Fruit fly (Drosophila melanogaster) whole organism, embryonic: Measurements from ENCODE around the gene CG32801.
A peak's percentile ranks its signal among the peaks of the same experiment; 100 is the strongest.

ENCODE experiments used
- Bdp1 ChIP-seq: fragments of 200-800 bp; sonication (Bioruptor generic); optimal IDR thresholded peaks from 3 replicates; lab custom pipeline; 2016; ENCODE audit warnings: missing biosample characterization, missing genetic modification characterization
- CG10462 ChIP-seq: fragments of 200-800 bp; sonication (Bioruptor generic); optimal IDR thresholded peaks from 2 replicates; lab custom pipeline; 2016; ENCODE audit warnings: missing biosample characterization, missing genetic modification characterization
- CG10543 ChIP-seq: fragments of 200-800 bp; sonication (Bioruptor generic); optimal IDR thresholded peaks from 3 replicates; lab custom pipeline; 2017; ENCODE audit warnings: missing biosample characterization, mild to moderate bottlenecking, missing genetic modification characterization, moderate library complexity
- CG12071 ChIP-seq: fragments of 200-800 bp; sonication (Bioruptor generic); optimal IDR thresholded peaks from 3 replicates; lab custom pipeline; 2018; ENCODE audit warnings: missing biosample characterization, mild to moderate bottlenecking, missing genetic modification characterization
- CG12219 ChIP-seq: fragments of 200-800 bp; sonication (Bioruptor generic); optimal IDR thresholded peaks from 3 replicates; lab custom pipeline; 2018; ENCODE audit warnings: missing biosample characterization, mild to moderate bottlenecking, missing genetic modification characterization
- CG12391 ChIP-seq: fragments of 200-800 bp; sonication (Bioruptor generic); optimal IDR thresholded peaks from 3 replicates; lab custom pipeline; 2018; ENCODE audit warnings: missing biosample characterization, mild to moderate bottlenecking, missing genetic modification characterization, moderate library complexity
- CG14441 ChIP-seq: fragments of 200-800 bp; sonication (Bioruptor generic); IDR thresholded peaks from 2 replicates; pipeline ENCODE4 v1.3.6; 2022; ENCODE audit warnings: missing biosample characterization, missing genetic modification characterization
- CG14710 ChIP-seq: fragments of 200-800 bp; sonication (Bioruptor generic); optimal IDR thresholded peaks from 3 replicates; lab custom pipeline; 2019; ENCODE audit warnings: missing biosample characterization, mild to moderate bottlenecking, missing genetic modification characterization, moderate library complexity
- CG1529 ChIP-seq: fragments of 200-800 bp; sonication (Bioruptor generic); optimal IDR thresholded peaks from 3 replicates; lab custom pipeline; 2018; ENCODE audit warnings: missing biosample characterization, missing genetic modification characterization
- CG1603 ChIP-seq: fragments of 200-800 bp; sonication (Bioruptor generic); optimal IDR thresholded peaks from 2 replicates; lab custom pipeline; 2019; ENCODE audit warnings: missing biosample characterization, mild to moderate bottlenecking, missing genetic modification characterization, moderate library complexity
- CG1832 ChIP-seq: fragments of 200-800 bp; sonication (Bioruptor generic); optimal IDR thresholded peaks from 2 replicates; lab custom pipeline; 2017; ENCODE audit warnings: missing biosample characterization, mild to moderate bottlenecking, missing genetic modification characterization, inconsistent platforms
- CG18764 ChIP-seq: fragments of 200-800 bp; sonication (Bioruptor generic); optimal IDR thresholded peaks from 3 replicates; lab custom pipeline; 2016; ENCODE audit warnings: missing biosample characterization, missing genetic modification characterization
- CG3163 ChIP-seq: fragments of 200-800 bp; sonication (Bioruptor generic); optimal IDR thresholded peaks from 3 replicates; lab custom pipeline; 2016; ENCODE audit warnings: missing biosample characterization, missing genetic modification characterization
- CG33213 ChIP-seq: fragments of 200-800 bp; sonication (Bioruptor generic); optimal IDR thresholded peaks from 3 replicates; lab custom pipeline; 2016; ENCODE audit warnings: missing biosample characterization, missing genetic modification characterization
- CG34224 ChIP-seq: fragments of 200-800 bp; sonication (Bioruptor generic); IDR thresholded peaks from 3 replicates; pipeline ENCODE4 v1.3.6; 2022; ENCODE audit warnings: missing biosample characterization, missing genetic modification characterization; ENCODE audit not compliant: partially characterized antibody
- CG4617 ChIP-seq: fragments of 200-800 bp; sonication (Bioruptor generic); optimal IDR thresholded peaks from 3 replicates; lab custom pipeline; 2016; ENCODE audit warnings: missing biosample characterization, missing genetic modification characterization, borderline replicate concordance
- CG5953 ChIP-seq: fragments of 200-800 bp; sonication (Bioruptor generic); IDR thresholded peaks from 2 replicates; pipeline ENCODE4 v1.3.6; 2022; ENCODE audit warnings: missing biosample characterization, missing genetic modification characterization
- CG9932 ChIP-seq: fragments of 200-800 bp; sonication (Bioruptor generic); IDR thresholded peaks from 2 replicates; pipeline ENCODE4 v1.3.6; 2022; ENCODE audit warnings: missing biosample characterization, missing genetic modification characterization
- Dek ChIP-seq: fragments of 200-800 bp; sonication (Bioruptor generic); optimal IDR thresholded peaks from 3 replicates; lab custom pipeline; 2019; ENCODE audit warnings: missing biosample characterization, mild to moderate bottlenecking, missing genetic modification characterization, moderate library complexity
- Dref ChIP-seq: fragments of 200-800 bp; sonication (Bioruptor generic); IDR thresholded peaks from 2 replicates; pipeline ENCODE4 v1.3.6; 2022; ENCODE audit warnings: missing biosample characterization, missing genetic modification characterization
- E2f2 ChIP-seq: fragments of 200-800 bp; sonication (Bioruptor generic); IDR thresholded peaks from 2 replicates; pipeline ENCODE4 v1.3.6; 2022; ENCODE audit warnings: missing biosample characterization, missing genetic modification characterization
- ERR ChIP-seq: fragments of 200-800 bp; sonication (Bioruptor generic); optimal IDR thresholded peaks from 2 replicates; lab custom pipeline; 2016; ENCODE audit warnings: missing biosample characterization, missing genetic modification characterization
- Elba2 ChIP-seq: fragments of 200-800 bp; sonication (Bioruptor generic); optimal IDR thresholded peaks from 3 replicates; lab custom pipeline; 2016; ENCODE audit warnings: missing biosample characterization, missing genetic modification characterization
- HLH54F ChIP-seq: fragments of 200-800 bp; sonication (Bioruptor generic); optimal IDR thresholded peaks from 3 replicates; lab custom pipeline; 2016; ENCODE audit warnings: missing biosample characterization, missing genetic modification characterization
- HLHmδ ChIP-seq: fragments of 200-800 bp; sonication (Bioruptor generic); optimal IDR thresholded peaks from 2 replicates; lab custom pipeline; 2018; ENCODE audit warnings: missing biosample characterization, mild to moderate bottlenecking, missing genetic modification characterization, moderate library complexity
- MBD-R2 ChIP-seq: fragments of 200-800 bp; sonication (Bioruptor generic); IDR thresholded peaks from 2 replicates; pipeline ENCODE4 v1.3.6; 2022; ENCODE audit warnings: missing biosample characterization, missing genetic modification characterization
- Mes4 ChIP-seq: fragments of 200-800 bp; sonication (Bioruptor generic); optimal IDR thresholded peaks from 2 replicates; lab custom pipeline; 2016; ENCODE audit warnings: missing biosample characterization, missing genetic modification characterization
- Myb ChIP-seq: fragments of 200-800 bp; sonication (Bioruptor generic); optimal IDR thresholded peaks from 2 replicates; lab custom pipeline; 2016; ENCODE audit warnings: missing biosample characterization, missing genetic modification characterization
- Nf-YC ChIP-seq: fragments of 200-800 bp; optimal IDR thresholded peaks from 3 replicates; lab custom pipeline; 2019; ENCODE audit warnings: missing biosample characterization, mild to moderate bottlenecking, missing genetic modification characterization, moderate library complexity
- Oli ChIP-seq: fragments of 200-800 bp; sonication (Bioruptor generic); optimal IDR thresholded peaks from 2 replicates; lab custom pipeline; 2018; ENCODE audit warnings: missing biosample characterization, mild to moderate bottlenecking, missing genetic modification characterization, moderate library complexity
- Ravus ChIP-seq: fragments of 200-800 bp; sonication (Bioruptor generic); IDR thresholded peaks from 2 replicates; pipeline ENCODE4 v1.3.6; 2022; ENCODE audit warnings: missing biosample characterization, missing genetic modification characterization
- Sin3A ChIP-seq: fragments of >200 bp; optimal IDR thresholded peaks from 2 replicates; lab custom pipeline; 2018
- ab ChIP-seq: fragments of 200-800 bp; sonication (Bioruptor generic); optimal IDR thresholded peaks from 2 replicates; lab custom pipeline; 2016; ENCODE audit warnings: missing biosample characterization, missing genetic modification characterization
- bigmax ChIP-seq: fragments of 200-800 bp; sonication (Bioruptor generic); optimal IDR thresholded peaks from 2 replicates; lab custom pipeline; 2018; ENCODE audit warnings: missing biosample characterization, mild to moderate bottlenecking, missing genetic modification characterization
- dati ChIP-seq: fragments of 200-800 bp; sonication (Bioruptor generic); IDR thresholded peaks from 2 replicates; pipeline ENCODE4 v1.3.6; 2022; ENCODE audit warnings: missing biosample characterization, missing genetic modification characterization
- fd96Cb ChIP-seq: fragments of 200-800 bp; sonication (Bioruptor generic); optimal IDR thresholded peaks from 2 replicates; lab custom pipeline; 2018; ENCODE audit warnings: missing biosample characterization, mild to moderate bottlenecking, missing genetic modification characterization, moderate library complexity
- gfzf ChIP-seq: fragments of 200-800 bp; sonication (Bioruptor generic); optimal IDR thresholded peaks from 2 replicates; lab custom pipeline; 2016; ENCODE audit warnings: missing biosample characterization, mild to moderate bottlenecking, missing genetic modification characterization, moderate library complexity
- gsb-n ChIP-seq: fragments of 200-800 bp; sonication (Bioruptor generic); optimal IDR thresholded peaks from 3 replicates; lab custom pipeline; 2018; ENCODE audit warnings: missing biosample characterization, mild to moderate bottlenecking, missing genetic modification characterization
- insv ChIP-seq, 2 experiments: fragments of 200-800 bp; sonication (Bioruptor generic); optimal IDR thresholded peaks; 3 replicates each; lab custom pipeline; 2016 to 2018; ENCODE audit warnings: missing biosample characterization in 2 of 2, missing genetic modification characterization in 2 of 2
- lov ChIP-seq, 2 experiments: fragments of 200-800 bp in 1 of 2; fragments of >200 bp in 1 of 2; sonication (Bioruptor generic) in 1 of 2; IDR thresholded peaks in 1 of 2; optimal IDR thresholded peaks in 1 of 2; 2 replicates in 1 of 2; 3 replicates in 1 of 2; pipeline versions ENCODE4 v1.3.6 to Lab custom; 2017 to 2022; ENCODE audit warnings: missing biosample characterization in 1 of 2, missing genetic modification characterization in 1 of 2
- maf-S ChIP-seq: fragments of 200-800 bp; sonication (Bioruptor generic); optimal IDR thresholded peaks from 2 replicates; lab custom pipeline; 2016; ENCODE audit warnings: missing biosample characterization, missing genetic modification characterization
- p53 ChIP-seq: fragments of 200-800 bp; sonication (Bioruptor generic); optimal IDR thresholded peaks from 2 replicates; lab custom pipeline; 2016; ENCODE audit warnings: missing biosample characterization, missing genetic modification characterization
- pzg ChIP-seq: fragments of 200-800 bp; sonication (Bioruptor generic); optimal IDR thresholded peaks from 3 replicates; lab custom pipeline; 2018; ENCODE audit warnings: missing biosample characterization, mild to moderate bottlenecking, missing genetic modification characterization, moderate library complexity
- sens ChIP-seq: fragments of 200-800 bp; sonication (Bioruptor generic); peaks from one replicate; lab custom pipeline; 2016; ENCODE audit warnings: missing biosample characterization, missing genetic modification characterization
- sim ChIP-seq: fragments of 200-800 bp; sonication (Bioruptor generic); IDR thresholded peaks from 2 replicates; pipeline ENCODE4 v1.3.6; 2022; ENCODE audit warnings: missing biosample characterization, missing genetic modification characterization
- slbo ChIP-seq: fragments of 200-800 bp; sonication (Bioruptor generic); IDR thresholded peaks from 2 replicates; pipeline ENCODE4 v1.3.6; 2022; ENCODE audit warnings: missing biosample characterization, missing genetic modification characterization
- stc ChIP-seq: fragments of 200-800 bp; sonication (Bioruptor generic); IDR thresholded peaks from 2 replicates; pipeline ENCODE4 v1.3.6; 2022; ENCODE audit warnings: missing biosample characterization, missing genetic modification characterization
- stwl ChIP-seq: fragments of 200-800 bp; sonication (Bioruptor generic); optimal IDR thresholded peaks from 3 replicates; lab custom pipeline; 2018; ENCODE audit warnings: missing biosample characterization, mild to moderate bottlenecking, missing genetic modification characterization, moderate library complexity
- tap ChIP-seq: fragments of 200-800 bp; optimal IDR thresholded peaks from 3 replicates; lab custom pipeline; 2019; ENCODE audit warnings: missing biosample characterization, mild to moderate bottlenecking, missing genetic modification characterization, moderate library complexity
- ttk ChIP-seq: fragments of 200-800 bp; sonication (Bioruptor generic); IDR thresholded peaks from 2 replicates; pipeline ENCODE4 v2.1.2; 2022; ENCODE audit warnings: missing biosample characterization, missing genetic modification characterization
- vfl ChIP-seq: fragments of 200-800 bp; sonication (Bioruptor generic); optimal IDR thresholded peaks from 2 replicates; lab custom pipeline; 2016; ENCODE audit warnings: missing biosample characterization, missing genetic modification characterization

CG32801 gene

dm6 chrX:1922765-1923501 lies 20.0 kb upstream of the CG32801 start, which contains the start of the genes eIF2Bepsilon and Ocrl (continued):
- no peak for TF ChIP-seq ab
- no peak for TF ChIP-seq CG9932 (GFP tag; lab: Robert Waterston, UW)
- no peak for TF ChIP-seq CG10462 (GFP tag; lab: Kevin White, UChicago)
- TF ChIP-seq Dek (tag; lab: Kevin White, UChicago): no peak
- no peak for TF ChIP-seq stc (GFP tag; lab: Robert Waterston, UW)
- TF ChIP-seq CG12071: no peak
- TF ChIP-seq ERR (GFP tag; lab: Kevin White, UChicago): peak; percentile 30
- no peak for TF ChIP-seq Ravus (GFP tag; lab: Robert Waterston, UW)
- peak; percentile 62 for TF ChIP-seq CG14710 (tag; lab: Kevin White, UChicago)
- TF ChIP-seq dati (GFP tag; lab: Robert Waterston, UW): no peak
- TF ChIP-seq fd96Cb (tag; lab: Kevin White, UChicago): no peak
- peak; percentile 28 for TF ChIP-seq CG10543 (GFP tag; lab: Kevin White, UChicago)
- TF ChIP-seq HLHmδ (GFP tag; lab: Kevin White, UChicago): peak; percentile 70
- no peak for TF ChIP-seq ttk (GFP tag; lab: Robert Waterston, UW)
- peak; percentile 86 for TF ChIP-seq Myb (GFP tag; lab: Kevin White, UChicago)
- peak; percentile 33 for TF ChIP-seq CG12391
- TF ChIP-seq CG1832: no peak
- peak; percentile 77 for TF ChIP-seq Sin3A (lab: Kevin White, UChicago)
- TF ChIP-seq maf-S (GFP tag; lab: Kevin White, UChicago): no peak
- TF ChIP-seq gsb-n: no peak
- no peak for TF ChIP-seq tap
- TF ChIP-seq CG1529 (GFP tag; lab: Kevin White, UChicago): no peak
- TF ChIP-seq vfl (GFP tag; lab: Kevin White, UChicago): no peak
- TF ChIP-seq pzg: peak; percentile 98
- TF ChIP-seq HLH54F: no peak
- no peak for TF ChIP-seq Oli
- TF ChIP-seq E2f2 (GFP tag; lab: Robert Waterston, UW): peak; percentile 46; the same call in 1 of the 2 replicates
- TF ChIP-seq stwl (tag; lab: Kevin White, UChicago): no peak
- TF ChIP-seq CG5953 (GFP tag; lab: Robert Waterston, UW): no peak
- TF ChIP-seq p53 (GFP tag; lab: Kevin White, UChicago): peak; percentile 6
- peak; percentile 50 for TF ChIP-seq Dref
- TF ChIP-seq MBD-R2 (GFP tag; lab: Robert Waterston, UW): peak; percentile 94
- no peak for TF ChIP-seq CG34224 (GFP tag; lab: Robert Waterston, UW)
- peak; percentile 20 for TF ChIP-seq sens
- TF ChIP-seq sim (GFP tag; lab: Robert Waterston, UW): no peak
- TF ChIP-seq CG1603 (tag; lab: Kevin White, UChicago): no peak
- no peak for TF ChIP-seq Mes4 (GFP tag; lab: Kevin White, UChicago)
- TF ChIP-seq CG4617 (GFP tag; lab: Kevin White, UChicago): peak; percentile 92
- no peak for TF ChIP-seq CG18764 (GFP tag; lab: Kevin White, UChicago)
- no peak for TF ChIP-seq CG3163 (GFP tag; lab: Kevin White, UChicago)
- no peak for TF ChIP-seq Nf-YC (tag; lab: Kevin White, UChicago)
- no peak for TF ChIP-seq bigmax
- peak; percentile 93 for TF ChIP-seq Elba2
- peak; percentile 99 for TF ChIP-seq gfzf (GFP tag; lab: Kevin White, UChicago)
- no peak for TF ChIP-seq slbo (GFP tag; lab: Robert Waterston, UW)
- no peak for TF ChIP-seq CG14441 (GFP tag; lab: Robert Waterston, UW)
- TF ChIP-seq CG33213: peak; percentile 53
- peak; percentile 12 for TF ChIP-seq CG12219 (GFP tag; lab: Kevin White, UChicago)
- TF ChIP-seq insv (GFP tag; optimal IDR thresholded peaks at IDR 0.05; lab: Kevin White, UChicago): peak; percentile 93 to 99
- peak; percentile 7 for TF ChIP-seq Bdp1 (GFP tag; lab: Kevin White, UChicago)
- TF ChIP-seq lov (optimal IDR thresholded peaks at IDR 0.05; lab: Kevin White, UChicago): no peak
- no peak for TF ChIP-seq lov (GFP tag; IDR thresholded peaks at IDR 0.05; lab: Robert Waterston, UW)
